Fruit fly (Drosophila melanogaster): ENCODE data around the gene Sgp.

dm6 chr2L:8541469-8542233 is 22.2 kb downstream of the Sgp start, which contains the start of gene Sema1a:
- TF ChIP-seq CG8478 (optimal IDR thresholded peaks at IDR 0.05): no peak
- no peak for TF ChIP-seq EcR (GFP tag; optimal IDR thresholded peaks at IDR 0.05)
- no peak for TF ChIP-seq psq (optimal IDR thresholded peaks at IDR 0.05)

Data from whole organism.